Fruit fly (Drosophila melanogaster): ENCODE data around the gene spen.
A peak's percentile ranks its signal among the peaks of the same experiment; 100 is the strongest.

The spen gene

DNA sequence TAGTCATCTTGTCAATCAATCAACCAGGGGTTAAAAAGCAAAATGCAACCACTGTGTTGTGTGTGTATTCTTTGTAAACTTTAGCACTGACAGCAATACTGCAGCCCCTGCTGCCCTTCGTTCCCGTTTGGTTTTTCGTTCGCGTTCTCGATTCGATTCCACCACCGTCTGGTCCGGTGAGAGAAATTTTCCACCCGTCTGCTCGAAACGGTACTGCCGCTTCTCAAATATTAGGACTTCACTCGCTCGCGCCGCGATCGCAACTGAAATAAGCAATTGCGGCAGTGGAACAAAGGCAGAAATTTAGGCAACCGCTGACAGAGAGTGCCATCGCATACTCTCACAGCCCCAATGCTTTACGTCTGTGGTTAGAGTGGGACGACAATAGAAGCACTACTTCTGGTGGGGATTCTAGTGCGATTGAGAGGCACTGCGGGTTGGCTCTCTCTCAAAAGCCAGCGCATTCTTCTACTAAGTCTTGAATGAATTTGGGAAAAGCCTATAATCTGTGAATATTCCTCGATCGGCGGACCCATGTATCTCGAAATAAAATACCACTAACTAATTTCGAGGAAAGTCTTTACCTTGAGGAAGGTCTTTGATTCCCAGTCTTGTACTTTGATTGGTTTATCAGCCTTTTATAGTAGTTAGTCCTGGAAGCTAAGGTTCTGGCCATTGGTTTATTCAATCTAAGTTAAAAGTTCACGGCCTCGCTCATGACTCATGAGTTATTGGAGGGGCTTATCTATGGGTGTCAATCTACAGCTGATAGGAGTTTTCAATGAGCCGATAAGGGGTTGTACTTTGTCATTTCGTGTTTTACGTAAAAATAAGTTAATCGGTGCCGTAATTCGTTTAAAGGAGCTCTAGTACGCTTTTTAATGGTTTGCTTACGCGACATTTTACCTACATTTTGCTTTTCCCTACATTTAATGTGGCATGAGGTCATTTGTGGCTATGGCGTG, 29.6 kb upstream of the spen start:
- TF ChIP-seq CG8478 (optimal IDR thresholded peaks at IDR 0.05) (peak; percentile 56), CTCF (optimal IDR thresholded peaks at IDR 0.05) (no peak)

DNA sequence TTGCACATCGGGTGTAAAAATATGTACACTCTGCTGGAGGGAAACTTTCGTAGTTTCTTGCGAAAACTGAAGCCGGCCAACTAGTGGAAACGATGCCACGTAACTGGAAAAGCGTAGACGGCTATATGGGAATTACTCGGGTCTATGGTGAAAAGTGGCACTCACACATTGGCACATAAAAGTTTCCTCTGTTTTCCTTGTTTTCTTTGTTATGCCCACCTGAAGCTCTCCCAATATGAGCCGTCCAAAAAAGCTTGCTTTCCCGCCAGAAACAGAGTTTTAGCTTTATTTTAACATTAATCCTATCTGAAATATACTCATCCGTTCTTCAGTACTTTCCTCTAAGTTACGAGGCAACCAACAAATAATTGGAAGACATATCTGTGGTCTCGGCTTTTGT, 28.1 kb upstream of the spen start, which contains the start of gene CG3164:
CG3164 (minus strand) TSS at position 101 of the 400 bp plus-strand sequence.
- TF ChIP-seq CG8478 (optimal IDR thresholded peaks at IDR 0.05): no peak
- no peak for TF ChIP-seq CTCF (optimal IDR thresholded peaks at IDR 0.05)

DNA sequence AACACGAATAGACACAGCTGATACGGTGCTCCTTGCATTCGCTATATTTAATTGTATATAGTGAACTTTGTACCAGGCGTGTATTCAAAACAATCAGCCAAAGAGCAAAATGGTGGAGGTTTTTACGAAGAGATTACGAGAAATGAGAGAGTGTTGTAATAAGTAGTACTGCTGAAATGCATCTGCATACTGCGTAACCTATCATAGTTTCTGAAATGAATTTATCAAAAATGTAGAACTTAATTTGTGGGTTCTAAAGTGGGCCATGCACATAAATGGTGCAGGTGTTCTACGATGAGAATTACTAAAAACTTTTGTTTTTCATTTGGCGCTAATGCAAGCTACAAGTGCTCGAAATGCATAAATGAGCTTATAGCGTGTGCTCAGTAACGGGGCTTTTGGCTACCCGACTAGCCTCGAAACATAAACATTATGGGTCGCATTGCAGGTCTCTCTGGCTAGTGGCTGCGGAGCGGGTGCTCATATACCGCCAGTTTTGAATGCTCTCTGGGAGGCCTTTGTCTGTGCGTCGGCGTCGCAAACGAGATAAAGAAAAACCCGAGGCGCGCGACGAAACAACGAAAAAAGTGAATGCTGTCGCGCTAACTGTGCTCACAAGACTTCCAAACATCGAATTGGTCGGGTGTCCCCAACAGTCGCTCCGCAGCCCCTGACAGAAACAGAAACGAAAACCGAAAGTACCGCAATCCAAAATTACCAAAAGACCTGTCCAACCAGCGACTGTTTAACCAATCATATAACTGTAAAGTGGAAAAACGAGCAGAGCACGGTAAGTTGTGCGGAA, 27.2 kb upstream of the spen start, which contains the start of gene Gs1:
Gs1 (plus strand) TSS at position 612 of the 805 bp plus-strand sequence.
- TF ChIP-seq CG8478 (optimal IDR thresholded peaks at IDR 0.05) (no peak), CTCF (optimal IDR thresholded peaks at IDR 0.05) (no peak)

DNA sequence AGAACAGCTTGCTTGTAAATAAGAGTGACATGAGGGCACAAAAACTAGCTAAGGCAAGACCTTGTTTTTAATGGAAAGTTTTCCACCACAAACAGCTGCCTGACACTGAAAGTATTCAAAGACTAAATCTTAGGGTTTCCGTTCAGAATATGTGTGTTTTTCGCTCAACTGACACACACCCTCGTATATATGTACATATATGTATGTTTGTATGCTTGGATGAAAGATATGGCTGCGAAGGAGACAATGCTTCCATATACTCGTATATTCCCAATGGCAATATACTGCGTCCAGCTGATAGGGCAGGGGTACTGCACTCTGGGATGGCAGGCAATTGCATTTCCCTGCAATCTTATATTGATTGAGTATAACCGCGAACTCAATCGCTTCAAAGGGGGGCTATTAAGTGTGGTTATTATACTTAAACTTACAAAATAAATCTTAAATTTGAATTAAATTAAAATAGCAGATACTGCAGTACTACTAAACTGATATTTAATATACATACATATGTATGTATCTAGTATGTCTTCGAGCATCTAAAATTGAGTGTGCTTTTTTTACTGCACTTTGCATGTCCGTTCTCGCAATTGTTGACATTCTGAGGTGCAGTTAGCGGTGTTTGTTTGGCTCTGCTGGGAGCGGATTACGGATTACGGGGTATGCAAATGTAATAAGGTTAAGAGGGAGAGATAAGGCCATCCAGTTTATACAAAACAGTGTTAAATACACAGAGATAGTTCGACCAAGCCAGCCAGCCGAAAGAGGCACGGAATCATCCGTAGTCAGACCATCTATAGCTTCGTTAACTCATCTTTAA, 24.1 kb upstream of the spen start:
- no peak for TF ChIP-seq CTCF (optimal IDR thresholded peaks at IDR 0.05)
- TF ChIP-seq CG8478 (optimal IDR thresholded peaks at IDR 0.05): no peak

- TF ChIP-seq CTCF (optimal IDR thresholded peaks at IDR 0.05) (no peak), CG8478 (optimal IDR thresholded peaks at IDR 0.05) (no peak)
These were observed 23.3 kb upstream of the spen start for dm6 chr2L:135383-136130.

DNA sequence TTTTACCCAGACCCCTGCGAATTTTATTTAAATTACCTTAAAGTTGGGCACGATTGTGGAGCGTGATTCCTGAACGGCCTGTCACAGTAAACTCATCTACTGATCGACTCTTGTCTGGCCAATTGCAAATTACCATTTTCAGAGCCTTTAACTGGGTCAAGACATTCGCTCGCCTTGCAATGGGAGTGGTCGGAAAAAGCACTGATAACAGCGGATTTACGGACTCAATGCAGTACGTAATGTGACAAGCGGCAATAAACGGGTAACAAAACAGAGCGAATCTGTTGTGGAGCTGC, 22.8 kb upstream of the spen start:
- no peak for TF ChIP-seq CTCF (optimal IDR thresholded peaks at IDR 0.05)
- TF ChIP-seq CG8478 (optimal IDR thresholded peaks at IDR 0.05): no peak

- TF ChIP-seq CTCF (optimal IDR thresholded peaks at IDR 0.05) (no peak), CG8478 (optimal IDR thresholded peaks at IDR 0.05) (no peak)
These were observed 21.8 kb upstream of the spen start for dm6 chr2L:136747-137709.

dm6 chr2L:138063-138462, 20.8 kb upstream of the spen start:
- TF ChIP-seq CG8478 (optimal IDR thresholded peaks at IDR 0.05): no peak
- peak in 1 of 2 experiments; percentile 35 for TF ChIP-seq CTCF (optimal IDR thresholded peaks at IDR 0.05)

DNA sequence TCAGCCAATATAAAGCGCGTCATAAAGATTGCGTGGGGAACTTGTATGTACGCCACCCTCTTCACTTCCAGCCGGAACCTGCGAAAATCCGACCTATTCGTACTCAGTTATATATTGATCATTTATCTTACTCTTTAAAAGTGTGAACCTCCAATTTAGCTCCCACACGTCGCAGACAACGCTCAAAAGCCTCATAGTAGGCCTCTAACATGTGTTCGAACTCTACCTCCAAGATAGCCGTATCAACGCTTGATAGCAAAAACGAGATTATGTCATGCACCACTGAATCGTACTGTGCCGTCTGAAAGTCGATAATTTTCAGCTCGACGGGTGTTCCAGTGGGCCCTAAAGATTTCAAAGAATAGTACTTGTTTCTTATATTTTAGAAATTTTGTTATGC, 19.2 kb upstream of the spen start:
- TF ChIP-seq CG8478 (optimal IDR thresholded peaks at IDR 0.05) (no peak), CTCF (optimal IDR thresholded peaks at IDR 0.05) (no peak)

DNA sequence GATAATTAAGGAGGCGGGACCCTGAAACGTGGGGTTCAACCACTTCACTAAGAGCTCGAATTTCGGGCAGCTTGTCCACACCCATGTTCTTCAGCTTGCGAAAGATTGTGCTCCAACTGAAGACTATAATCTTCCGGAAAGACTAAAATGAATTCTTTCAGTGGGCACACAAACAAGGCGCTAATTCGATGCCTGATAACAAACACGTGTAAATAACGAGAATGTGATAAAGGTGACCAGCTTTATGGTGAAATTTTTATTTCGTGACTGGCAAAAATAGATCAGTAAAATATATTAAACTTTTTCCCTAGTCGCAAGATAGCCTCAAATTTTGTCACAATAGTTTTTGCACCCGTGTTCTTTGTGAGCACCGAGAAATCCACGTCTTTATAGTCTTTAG, 18.0 kb upstream of the spen start, which contains the start of the genes CG31975 and ovm:
CG31975 (minus strand) TSS at position 144 of the 400 bp plus-strand sequence.
ovm (minus strand) TSS at position 144 of the 400 bp plus-strand sequence.
- TF ChIP-seq CTCF (optimal IDR thresholded peaks at IDR 0.05): no peak
- TF ChIP-seq CG8478 (optimal IDR thresholded peaks at IDR 0.05): no peak

DNA sequence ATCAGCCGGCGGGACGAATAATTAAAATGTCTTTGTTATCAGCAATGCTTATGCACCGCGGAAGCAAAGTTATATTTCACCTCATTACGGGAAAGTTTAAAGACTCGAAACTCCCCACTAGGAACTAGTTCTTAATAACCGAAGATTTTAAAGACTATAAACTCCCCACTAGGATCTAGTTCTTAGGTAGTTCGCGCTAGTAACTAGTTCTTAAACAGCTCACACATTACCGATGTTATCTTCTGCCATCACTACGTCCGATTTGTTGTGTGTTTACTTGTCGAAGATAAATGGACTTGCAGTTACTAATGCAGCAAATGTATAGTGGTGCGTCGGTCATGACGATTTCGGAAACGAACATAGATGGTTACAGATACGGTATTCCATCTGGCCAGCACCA, 15.7 kb upstream of the spen start, which contains the start of the genes CG31974 and CG11454:
CG31974 (minus strand) TSS at position 4 of the 400 bp plus-strand sequence.
CG11454 (plus strand) TSS at position 236 of the 400 bp plus-strand sequence.
- TF ChIP-seq CTCF (optimal IDR thresholded peaks at IDR 0.05) (peak in 1 of 2 experiments; percentile 8), CG8478 (optimal IDR thresholded peaks at IDR 0.05) (no peak)

DNA sequence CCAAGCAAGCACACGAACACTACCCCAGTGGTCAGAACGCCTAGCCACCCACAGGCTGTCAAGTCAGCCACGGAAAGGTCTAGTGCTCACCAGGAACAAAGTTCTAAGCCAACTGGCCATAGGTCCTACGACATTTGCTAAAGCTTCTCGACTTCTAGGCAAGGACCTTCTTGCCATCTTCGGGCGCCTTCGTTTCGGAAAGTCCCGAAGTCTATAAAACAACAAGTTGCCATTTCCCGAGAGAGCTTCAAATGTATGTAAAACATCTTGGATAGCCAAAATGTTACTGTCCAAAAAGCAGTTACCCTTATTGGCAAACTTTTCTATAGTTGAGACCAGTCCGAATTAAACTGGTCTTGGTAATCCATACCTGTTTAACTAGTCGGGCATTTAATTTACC, 12.3 kb upstream of the spen start:
- TF ChIP-seq CG8478 (optimal IDR thresholded peaks at IDR 0.05) (no peak), CTCF (optimal IDR thresholded peaks at IDR 0.05) (no peak)

DNA sequence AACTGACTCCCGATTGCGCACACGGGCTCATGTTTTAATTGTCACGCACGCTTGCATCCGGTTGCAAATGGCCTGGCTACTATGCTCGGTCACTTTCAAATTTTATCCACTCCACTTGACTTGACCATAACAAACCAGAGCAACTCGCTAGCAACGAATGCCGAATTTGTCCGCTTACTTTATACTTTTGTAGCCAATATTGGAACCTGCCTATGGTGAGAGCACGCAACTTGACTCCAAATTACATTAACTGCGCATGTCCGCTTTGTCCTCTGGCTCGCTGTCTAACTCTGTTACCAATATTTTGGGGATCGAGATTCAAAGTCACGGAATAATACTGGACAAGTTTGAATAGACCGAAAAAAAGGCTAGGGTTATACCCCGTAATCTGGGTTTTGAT, 5.7 kb upstream of the spen start, which contains the start of gene CG42399:
CG42399 (minus strand) TSS at position 159 of the 400 bp plus-strand sequence.
- TF ChIP-seq CTCF (optimal IDR thresholded peaks at IDR 0.05): no peak
- no peak for TF ChIP-seq CG8478 (optimal IDR thresholded peaks at IDR 0.05)
